Worm (Caenorhabditis elegans) whole organism, late embryonic: ENCODE data around the gene math-21.
"Not testable (repeated sequence)": the region's sequence is repeated elsewhere in the genome, so short reads cannot be mapped to it uniquely, and the experiment has no call there.

Experiments used
- C38D4.7 ChIP-seq: fragments of 200-800 bp; sonication (Bioruptor generic); optimal IDR thresholded peaks from 2 replicates; lab custom pipeline; 2018; ENCODE audit warnings: mild to moderate bottlenecking, missing genetic modification characterization, moderate library complexity, missing compliant biosample characterization
- F13H6.1 ChIP-seq: sonication (generic microtip); optimal IDR thresholded peaks from 2 replicates; lab custom pipeline; 2016; ENCODE audit warnings: missing genetic modification characterization, missing compliant biosample characterization
- T23F11.4 ChIP-seq: fragments of 200-800 bp; sonication (Bioruptor generic); optimal IDR thresholded peaks from 2 replicates; lab custom pipeline; 2018; ENCODE audit warnings: mild to moderate bottlenecking, missing genetic modification characterization, missing compliant biosample characterization
- Y22D7AL.16 ChIP-seq: sonication (generic microtip); optimal IDR thresholded peaks from 2 replicates; lab custom pipeline; 2016; ENCODE audit warnings: missing genetic modification characterization, missing compliant biosample characterization
- ahr-1 ChIP-seq: sonication (generic microtip); optimal IDR thresholded peaks from 2 replicates; lab custom pipeline; 2016; ENCODE audit warnings: missing genetic modification characterization, missing compliant biosample characterization
- ceh-14 ChIP-seq: sonication (generic microtip); optimal IDR thresholded peaks from 2 replicates; lab custom pipeline; 2016; ENCODE audit warnings: missing genotype, missing genetic modification characterization, missing compliant biosample characterization
- ceh-18 ChIP-seq: sonication (generic microtip); optimal IDR thresholded peaks from 2 replicates; lab custom pipeline; 2016; ENCODE audit warnings: missing genetic modification characterization, missing compliant biosample characterization
- ceh-22 ChIP-seq: sonication (generic microtip); optimal IDR thresholded peaks from 2 replicates; lab custom pipeline; 2017; ENCODE audit warnings: missing biosample characterization, missing genetic modification characterization
- ceh-30 ChIP-seq: fragments of 150-350 bp; optimal IDR thresholded peaks from 2 replicates; lab custom pipeline; 2014; ENCODE audit warnings: missing biosample characterization, missing genetic modification characterization
- ceh-31 ChIP-seq: sonication (generic microtip); optimal IDR thresholded peaks from 2 replicates; lab custom pipeline; 2016; ENCODE audit warnings: missing genetic modification characterization, missing compliant biosample characterization
- ceh-34 ChIP-seq: sonication (generic microtip); optimal IDR thresholded peaks from 2 replicates; lab custom pipeline; 2016; ENCODE audit warnings: mild to moderate bottlenecking, missing genetic modification characterization, missing compliant biosample characterization
- ceh-48 ChIP-seq: sonication (generic microtip); optimal IDR thresholded peaks from 2 replicates; lab custom pipeline; 2016; ENCODE audit warnings: missing genetic modification characterization, inconsistent platforms, missing compliant biosample characterization
- ceh-9 ChIP-seq: sonication (generic microtip); optimal IDR thresholded peaks from 2 replicates; lab custom pipeline; 2016; ENCODE audit warnings: mild to moderate bottlenecking, missing genetic modification characterization, inconsistent platforms, missing compliant biosample characterization
- che-1 ChIP-seq: sonication (generic microtip); optimal IDR thresholded peaks from 2 replicates; lab custom pipeline; 2016; ENCODE audit warnings: mild to moderate bottlenecking, missing genetic modification characterization, missing compliant biosample characterization
- ets-4 ChIP-seq: sonication (generic microtip); optimal IDR thresholded peaks from 2 replicates; lab custom pipeline; 2016; ENCODE audit warnings: missing genetic modification characterization, missing compliant biosample characterization
- eyg-1 ChIP-seq: sonication (generic microtip); optimal IDR thresholded peaks from 2 replicates; lab custom pipeline; 2016; ENCODE audit warnings: missing genotype, missing genetic modification characterization, missing compliant biosample characterization
- fax-1 ChIP-seq: sonication (generic microtip); optimal IDR thresholded peaks from 2 replicates; lab custom pipeline; 2016; ENCODE audit warnings: missing genotype, missing genetic modification characterization, missing compliant biosample characterization
- fkh-10 ChIP-seq: fragments of 150-350 bp; optimal IDR thresholded peaks from 2 replicates; lab custom pipeline; 2014; ENCODE audit warnings: missing biosample characterization, missing genetic modification reagents, missing genetic modification characterization
- hlh-15 ChIP-seq: sonication (generic microtip); optimal IDR thresholded peaks from 2 replicates; lab custom pipeline; 2016; ENCODE audit warnings: missing genetic modification characterization, missing compliant biosample characterization
- hlh-30 ChIP-seq: sonication (generic microtip); optimal IDR thresholded peaks from 2 replicates; lab custom pipeline; 2017; ENCODE audit warnings: antibody characterized with exemption, missing genetic modification characterization, missing compliant biosample characterization; ENCODE audit not compliant: insufficient read depth
- hlh-6 ChIP-seq: sonication (generic microtip); optimal IDR thresholded peaks from 2 replicates; lab custom pipeline; 2016; ENCODE audit warnings: missing genotype, missing genetic modification characterization, missing compliant biosample characterization
- hlh-8 ChIP-seq: sonication (generic microtip); optimal IDR thresholded peaks from 2 replicates; lab custom pipeline; 2016; ENCODE audit warnings: missing genotype, missing genetic modification characterization, missing compliant biosample characterization
- madf-2 ChIP-seq: sonication (generic microtip); optimal IDR thresholded peaks from 2 replicates; lab custom pipeline; 2017; ENCODE audit warnings: missing genetic modification characterization, missing compliant biosample characterization
- mec-3 ChIP-seq: sonication (generic microtip); optimal IDR thresholded peaks from 2 replicates; lab custom pipeline; 2016; ENCODE audit warnings: borderline replicate concordance, missing genetic modification characterization, missing compliant biosample characterization
- nfya-1 ChIP-seq: sonication (generic microtip); optimal IDR thresholded peaks from 2 replicates; lab custom pipeline; 2017; ENCODE audit warnings: missing genetic modification characterization, mild to moderate bottlenecking, missing compliant biosample characterization, antibody characterized with exemption, moderate library complexity
- nhr-11 ChIP-seq: fragments of 150-350 bp; optimal IDR thresholded peaks from 2 replicates; lab custom pipeline; 2014; ENCODE audit warnings: missing biosample characterization, missing genetic modification characterization
- pag-3 ChIP-seq: sonication (generic microtip); optimal IDR thresholded peaks from 2 replicates; lab custom pipeline; 2016; ENCODE audit warnings: missing compliant biosample characterization, missing genetic modification characterization, borderline replicate concordance
- pax-1 ChIP-seq: fragments of 150-350 bp; optimal IDR thresholded peaks from 2 replicates; lab custom pipeline; 2014; ENCODE audit warnings: missing biosample characterization, missing genetic modification characterization
- pha-2 ChIP-seq: sonication (generic microtip); optimal IDR thresholded peaks from 2 replicates; lab custom pipeline; 2017; ENCODE audit warnings: mild to moderate bottlenecking, missing genetic modification characterization, missing compliant biosample characterization
- pqm-1 ChIP-seq: sonication (generic microtip); optimal IDR thresholded peaks from 2 replicates; lab custom pipeline; 2016; ENCODE audit warnings: missing genetic modification characterization, missing compliant biosample characterization
- rnt-1 ChIP-seq: sonication (generic microtip); optimal IDR thresholded peaks from 2 replicates; lab custom pipeline; 2016; ENCODE audit warnings: missing genetic modification characterization, missing compliant biosample characterization
- sdc-2 ChIP-seq: sonication (generic microtip); optimal IDR thresholded peaks from 2 replicates; lab custom pipeline; 2016; ENCODE audit warnings: missing genotype, missing genetic modification characterization, missing compliant biosample characterization
- sox-4 ChIP-seq: sonication (generic microtip); optimal IDR thresholded peaks from 2 replicates; lab custom pipeline; 2017; ENCODE audit warnings: mild to moderate bottlenecking, missing genetic modification characterization, inconsistent platforms, missing compliant biosample characterization
- ttx-3 ChIP-seq: sonication (generic microtip); optimal IDR thresholded peaks from 2 replicates; lab custom pipeline; 2016; ENCODE audit warnings: missing genetic modification reagents, missing genetic modification characterization, missing compliant biosample characterization
- unc-55 ChIP-seq: sonication (generic microtip); optimal IDR thresholded peaks from 2 replicates; lab custom pipeline; 2017; ENCODE audit warnings: missing biosample characterization, missing genetic modification reagents, missing genetic modification characterization
- unc-86 ChIP-seq: sonication (generic microtip); optimal IDR thresholded peaks from 2 replicates; lab custom pipeline; 2016; ENCODE audit warnings: missing genetic modification characterization, missing compliant biosample characterization
- zip-5 ChIP-seq: sonication (generic microtip); optimal IDR thresholded peaks from 2 replicates; lab custom pipeline; 2016; ENCODE audit warnings: missing genetic modification characterization, missing compliant biosample characterization
- ztf-16 ChIP-seq: sonication (generic microtip); optimal IDR thresholded peaks from 2 replicates; lab custom pipeline; 2017; ENCODE audit warnings: missing genetic modification characterization, missing compliant biosample characterization

Gene math-21

DNA sequence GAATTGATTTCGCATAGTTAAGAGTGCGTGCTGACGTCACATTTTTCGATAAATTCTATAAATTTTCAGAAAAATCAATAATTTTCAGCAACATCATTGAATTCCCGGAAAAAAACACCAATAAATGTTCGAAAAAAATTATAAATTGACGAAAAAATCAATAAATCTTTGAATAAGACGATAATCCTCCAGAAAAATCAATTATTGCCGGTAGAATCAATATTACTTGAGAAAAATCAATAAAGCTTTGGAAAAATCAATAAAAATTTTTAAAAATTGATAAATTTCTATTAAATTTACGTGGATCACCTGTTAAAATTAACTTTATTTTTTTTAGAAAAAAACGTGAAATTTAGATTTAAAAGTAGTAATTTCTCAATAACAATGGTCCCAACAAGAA, 20.0 kb downstream of the math-21 start:
- TF ChIP-seq ceh-48 (tag; lab: Kevin White, UChicago): no peak
- no peak for TF ChIP-seq hlh-30
- TF ChIP-seq pha-2 (tag; lab: Kevin White, UChicago): no peak
- TF ChIP-seq nhr-11 (tag; lab: Kevin White, UChicago): no peak
- TF ChIP-seq hlh-8: no peak
- TF ChIP-seq fax-1 (tag; lab: Kevin White, UChicago): no peak
- TF ChIP-seq F13H6.1 (tag; lab: Kevin White, UChicago): no peak
- no peak for TF ChIP-seq pqm-1 (tag; lab: Kevin White, UChicago)
- no peak for TF ChIP-seq C38D4.7 (GFP tag; lab: Kevin White, UChicago)
- TF ChIP-seq pax-1 (tag; lab: Kevin White, UChicago): no peak
- TF ChIP-seq ceh-22 (tag; lab: Kevin White, UChicago): no peak
- no peak for TF ChIP-seq unc-86
- no peak for TF ChIP-seq ceh-31 (tag; lab: Kevin White, UChicago)
- no peak for TF ChIP-seq rnt-1 (tag; lab: Kevin White, UChicago)
- no peak for TF ChIP-seq Y22D7AL.16
- TF ChIP-seq che-1 (tag; lab: Kevin White, UChicago): no peak

DNA sequence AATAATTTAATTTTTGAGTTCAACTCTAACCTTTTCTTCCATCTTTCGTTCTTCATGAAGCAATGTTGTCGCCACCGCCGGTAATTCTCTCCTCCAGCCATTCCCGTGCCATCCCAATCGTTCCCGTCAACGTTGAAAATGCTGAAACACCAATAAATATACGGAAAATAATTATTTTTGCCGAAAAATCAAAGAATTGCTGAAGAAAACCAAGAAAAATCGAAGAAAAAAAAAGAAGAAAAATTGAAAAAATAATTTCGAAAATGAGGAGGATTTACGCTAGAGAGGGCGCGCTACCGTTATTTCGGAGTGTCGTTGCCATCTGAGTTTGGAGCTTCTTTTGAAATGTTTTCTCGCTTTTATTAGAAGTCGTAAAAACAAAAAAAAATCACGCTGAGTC, 29.7 kb downstream of the math-21 start, which contains the start of gene cya-2:
cya-2 (minus strand) TSS at position 101 of the 400 bp plus-strand sequence.
- not testable (repeated sequence) for TF ChIP-seq mec-3, pag-3, ztf-16 (tag; lab: Kevin White, UChicago)

- no peak for TF ChIP-seq ceh-48 (tag; lab: Kevin White, UChicago)
These were observed 32.7 kb downstream of the math-21 start, which contains the start of gene bath-21 for ce11 chrII:2026525-2026924. TSS of gene bath-21 (minus strand) at chrII:2026625.

DNA sequence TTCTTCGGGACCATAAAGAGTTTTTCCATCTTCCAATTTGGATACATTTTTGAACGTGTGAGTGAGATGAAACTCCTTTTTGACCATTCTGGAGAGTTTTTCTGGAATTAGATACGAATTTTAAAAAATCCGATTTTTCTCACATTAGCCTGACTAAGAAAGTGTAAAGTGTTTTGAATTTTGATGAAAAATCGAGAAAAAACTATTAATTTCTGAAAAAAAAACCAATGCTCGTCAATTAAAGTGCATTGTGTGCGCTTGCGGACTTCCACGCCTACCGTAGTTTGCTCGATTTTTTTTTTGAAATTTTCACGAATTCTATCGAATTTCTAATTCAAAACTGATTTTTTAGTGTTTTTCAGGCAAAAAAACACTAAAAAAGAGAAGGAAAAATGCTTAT, 34.9 kb downstream of the math-21 start, which contains the start of gene bath-1:
bath-1 (minus strand) TSS at position 101 of the 400 bp plus-strand sequence.
- TF ChIP-seq rnt-1 (tag; lab: Kevin White, UChicago) (no peak), pax-1 (tag; lab: Kevin White, UChicago) (no peak), ahr-1 (tag; lab: Kevin White, UChicago) (no peak), ceh-30 (tag; lab: Kevin White, UChicago) (no peak), T23F11.4 (no peak), zip-5 (tag; lab: Kevin White, UChicago) (no peak), ttx-3 (no peak)

ce11 chrII:2030367-2030766, 36.5 kb downstream of the math-21 start, which contains the start of gene bath-3:
TSS of gene bath-3 (minus strand) at chrII:2030467.
- no peak for TF ChIP-seq sdc-2 (tag; lab: Kevin White, UChicago)
- no peak for TF ChIP-seq ceh-14
- TF ChIP-seq ets-4 (tag; lab: Kevin White, UChicago): no peak
- no peak for TF ChIP-seq unc-55 (GFP tag; lab: Kevin White, UChicago)
- TF ChIP-seq nfya-1 (tag; lab: Kevin White, UChicago): no peak
- TF ChIP-seq madf-2 (tag; lab: Kevin White, UChicago): no peak
- TF ChIP-seq fkh-10: no peak
- no peak for TF ChIP-seq hlh-6 (tag; lab: Kevin White, UChicago)
- TF ChIP-seq sox-4 (tag; lab: Kevin White, UChicago): no peak
- TF ChIP-seq ceh-34: no peak
- no peak for TF ChIP-seq hlh-8
- TF ChIP-seq ceh-9 (tag; lab: Kevin White, UChicago): no peak
- no peak for TF ChIP-seq ceh-30 (tag; lab: Kevin White, UChicago)
- no peak for TF ChIP-seq hlh-15 (tag; lab: Kevin White, UChicago)
- no peak for TF ChIP-seq ceh-18
- no peak for TF ChIP-seq ztf-16 (tag; lab: Kevin White, UChicago)
- no peak for TF ChIP-seq nhr-11 (tag; lab: Kevin White, UChicago)
- no peak for TF ChIP-seq eyg-1
- no peak for TF ChIP-seq che-1 (tag; lab: Kevin White, UChicago)
